Fruit fly (Drosophila melanogaster) whole organism, prepupa: ENCODE results near the gene drongo.

Experiments
- Ets21C ChIP-seq: fragments of 200-800 bp; sonication (Bioruptor generic); optimal IDR thresholded peaks from 3 replicates; lab custom pipeline; 2016; ENCODE audit warnings: missing biosample characterization, missing genetic modification characterization
- Sox102F ChIP-seq: fragments of 200-800 bp; sonication (Bioruptor generic); optimal IDR thresholded peaks from 2 replicates; lab custom pipeline; 2016; ENCODE audit warnings: missing biosample characterization, mild to moderate bottlenecking, missing genetic modification characterization
- achi ChIP-seq: fragments of 200-800 bp; sonication (Bioruptor generic); optimal IDR thresholded peaks from 3 replicates; lab custom pipeline; 2016; ENCODE audit warnings: missing biosample characterization, missing genetic modification characterization
- fkh ChIP-seq: fragments of 200-800 bp; sonication (Bioruptor generic); optimal IDR thresholded peaks from 3 replicates; lab custom pipeline; 2017; ENCODE audit warnings: missing biosample characterization, mild to moderate bottlenecking, missing genetic modification characterization, moderate library complexity
- pdm3 ChIP-seq: fragments of 200-800 bp; sonication (Bioruptor generic); optimal IDR thresholded peaks from 3 replicates; lab custom pipeline; 2016; ENCODE audit warnings: missing biosample characterization, missing genetic modification characterization
- spab ChIP-seq: fragments of 200-800 bp; sonication (Bioruptor generic); optimal IDR thresholded peaks from 2 replicates; lab custom pipeline; 2017; ENCODE audit warnings: missing biosample characterization, mild to moderate bottlenecking, missing genetic modification characterization, missing genetic modification reagents
- svp ChIP-seq: fragments of 200-800 bp; sonication (Bioruptor generic); peaks from one replicate; lab custom pipeline; 2016; ENCODE audit warnings: missing biosample characterization, missing genetic modification characterization
- vri ChIP-seq: fragments of 200-800 bp; sonication (Bioruptor generic); optimal IDR thresholded peaks from 3 replicates; lab custom pipeline; 2016; ENCODE audit warnings: missing biosample characterization, mild to moderate bottlenecking, missing genetic modification characterization

DNA sequence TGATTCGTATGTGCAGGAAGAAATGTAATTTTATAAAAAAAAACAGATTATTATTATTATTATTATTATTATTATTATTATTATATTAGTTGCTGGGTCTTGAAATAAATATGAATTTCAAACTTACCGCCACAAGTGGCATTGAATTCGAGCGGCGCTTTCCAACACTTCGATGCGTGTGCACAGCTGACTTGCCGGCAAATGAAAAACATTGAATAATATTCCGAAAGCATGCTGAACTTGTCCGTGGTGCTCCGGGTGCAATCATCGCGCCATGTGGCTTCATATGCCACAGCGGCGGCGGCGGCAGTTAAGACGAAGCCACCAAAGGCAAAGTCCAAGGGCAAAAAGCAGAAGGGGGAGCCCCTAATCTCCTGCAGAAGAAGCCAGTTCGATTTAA, 39.5 kb downstream of the drongo start, which contains the start of gene Dbp21E2:
- TF ChIP-seq fkh (GFP tag; lab: Kevin White, UChicago) (no peak), spab (GFP tag; lab: Kevin White, UChicago) (no peak), achi (GFP tag; lab: Kevin White, UChicago) (no peak), Sox102F (GFP tag; lab: Kevin White, UChicago) (no peak), Ets21C (GFP tag; lab: Kevin White, UChicago) (no peak), svp (GFP tag; lab: Kevin White, UChicago) (no peak), pdm3 (GFP tag; lab: Kevin White, UChicago) (no peak), vri (GFP tag; lab: Kevin White, UChicago) (no peak)
